Worm (Caenorhabditis elegans) whole organism, L4 larva: ENCODE results near the gene grk-1.

Experiments
- T20F7.1 ChIP-seq: fragments of 200-800 bp; sonication (Bioruptor generic); optimal IDR thresholded peaks from 2 replicates; lab custom pipeline; 2018; ENCODE audit warnings: mild to moderate bottlenecking, missing genetic modification characterization, missing compliant biosample characterization
- T26A8.4 ChIP-seq: fragments of 200-800 bp; sonication (Bioruptor generic); IDR thresholded peaks from 2 replicates; pipeline ENCODE4 v1.3.6; 2022; ENCODE audit warnings: missing genetic modification characterization, missing compliant biosample characterization
- Y48G9A.11 ChIP-seq: fragments of 200-800 bp; sonication (Bioruptor generic); IDR thresholded peaks from 2 replicates; pipeline ENCODE4 v1.3.6; 2022; ENCODE audit warnings: missing genetic modification reagents, missing genetic modification characterization, missing compliant biosample characterization
- Y5F2A.4 ChIP-seq: fragments of 200-800 bp; sonication (Bioruptor generic); optimal IDR thresholded peaks from 2 replicates; lab custom pipeline; 2018; ENCODE audit warnings: mild to moderate bottlenecking, missing genetic modification characterization, missing compliant biosample characterization
- aha-1 ChIP-seq: fragments of 150-350 bp; peaks from one replicate; lab custom pipeline; 2014; ENCODE audit warnings: missing biosample characterization, missing genetic modification characterization
- ama-1 ChIP-seq: fragments of 150-350 bp; optimal IDR thresholded peaks from 2 replicates; lab custom pipeline; 2014; ENCODE audit warnings: inconsistent platforms, mixed read lengths
- ceh-28 ChIP-seq: fragments of 150-350 bp; optimal IDR thresholded peaks from 2 replicates; lab custom pipeline; 2014; ENCODE audit warnings: missing biosample characterization, missing genetic modification reagents, missing genetic modification characterization
- ces-1 ChIP-seq: fragments of 150-350 bp; sonication (generic microtip); optimal IDR thresholded peaks from 4 replicates; lab custom pipeline; 2014; ENCODE audit warnings: missing biosample characterization, missing genetic modification reagents, missing genetic modification characterization
- cey-2 ChIP-seq: sonication (generic microtip); optimal IDR thresholded peaks from 3 replicates; lab custom pipeline; 2017; ENCODE audit warnings: missing genetic modification characterization, mild to moderate bottlenecking, missing compliant biosample characterization, antibody characterized with exemption, borderline replicate concordance; ENCODE audit not compliant: insufficient read depth
- ctbp-1 ChIP-seq: fragments of 200-800 bp; sonication (Bioruptor generic); IDR thresholded peaks from 2 replicates; pipeline ENCODE4 v1.3.6; 2022; ENCODE audit warnings: missing genetic modification reagents, missing genetic modification characterization, missing compliant biosample characterization
- dmd-8 ChIP-seq: fragments of 200-800 bp; sonication (Bioruptor generic); IDR thresholded peaks from 2 replicates; pipeline ENCODE4 v1.3.6; 2022; ENCODE audit warnings: missing genetic modification characterization, missing compliant biosample characterization
- duxl-1 ChIP-seq: sonication (generic microtip); optimal IDR thresholded peaks from 2 replicates; lab custom pipeline; 2016; ENCODE audit warnings: mild to moderate bottlenecking, missing genetic modification characterization, moderate library complexity, missing compliant biosample characterization; ENCODE audit not compliant: poor library complexity
- dve-1 ChIP-seq: sonication (generic microtip); optimal IDR thresholded peaks from 2 replicates; lab custom pipeline; 2017; ENCODE audit warnings: antibody characterized with exemption, mild to moderate bottlenecking, missing genetic modification characterization, missing compliant biosample characterization; ENCODE audit not compliant: insufficient read depth
- egl-43 ChIP-seq: fragments of 200-800 bp; sonication (Bioruptor generic); IDR thresholded peaks from 2 replicates; pipeline ENCODE4 v1.3.6; 2022; ENCODE audit warnings: missing genetic modification reagents, missing genetic modification characterization, missing compliant biosample characterization
- fkh-10 ChIP-seq: fragments of 150-350 bp; optimal IDR thresholded peaks from 2 replicates; lab custom pipeline; 2014; ENCODE audit warnings: missing biosample characterization, missing genetic modification reagents, missing genetic modification characterization
- hlh-11 ChIP-seq: fragments of 200-800 bp; sonication (Bioruptor generic); optimal IDR thresholded peaks from 2 replicates; lab custom pipeline; 2018; ENCODE audit warnings: mild to moderate bottlenecking, missing genetic modification characterization, missing compliant biosample characterization
- hmg-1.1 ChIP-seq: fragments of 200-800 bp; sonication (Bioruptor generic); IDR thresholded peaks from 2 replicates; pipeline ENCODE4 v1.3.6; 2022; ENCODE audit warnings: missing genetic modification reagents, missing genetic modification characterization, missing compliant biosample characterization
- lin-38 ChIP-seq: fragments of 200-800 bp; sonication (Bioruptor generic); IDR thresholded peaks from 2 replicates; pipeline ENCODE4 v1.3.6; 2022; ENCODE audit warnings: missing genetic modification reagents, missing genetic modification characterization, missing compliant biosample characterization
- lsy-2 ChIP-seq, 2 experiments: fragments of 150-350 bp in 1 of 2; sonication (generic microtip) in 1 of 2; optimal IDR thresholded peaks; 2 replicates each; lab custom pipeline; 2014 to 2017; ENCODE audit warnings: missing biosample characterization in 2 of 2, missing genetic modification characterization in 2 of 2
- madf-9 ChIP-seq: fragments of 200-800 bp; sonication (Bioruptor generic); conservative IDR thresholded peaks from 2 replicates; pipeline ENCODE4 v1.3.6; 2022; ENCODE audit warnings: missing genetic modification reagents, missing genetic modification characterization, missing compliant biosample characterization
- mxl-2 ChIP-seq: fragments of 200-800 bp; sonication (Bioruptor generic); conservative IDR thresholded peaks from 2 replicates; pipeline ENCODE4 v1.3.6; 2022; ENCODE audit warnings: missing genetic modification reagents, missing genetic modification characterization, missing compliant biosample characterization
- nhr-111 ChIP-seq: fragments of 200-800 bp; sonication (Bioruptor generic); optimal IDR thresholded peaks from 2 replicates; lab custom pipeline; 2018; ENCODE audit warnings: mild to moderate bottlenecking, missing genetic modification characterization, missing compliant biosample characterization
- nhr-237 ChIP-seq: sonication (generic microtip); optimal IDR thresholded peaks from 2 replicates; lab custom pipeline; 2017; ENCODE audit warnings: missing biosample characterization, missing genetic modification characterization
- nhr-25 ChIP-seq: sonication (generic microtip); optimal IDR thresholded peaks from 2 replicates; lab custom pipeline; 2017; ENCODE audit warnings: missing genetic modification characterization, mild to moderate bottlenecking, missing compliant biosample characterization, antibody characterized with exemption, moderate library complexity, borderline replicate concordance; ENCODE audit not compliant: insufficient read depth
- nhr-41 ChIP-seq: fragments of 200-800 bp; sonication (Bioruptor generic); IDR thresholded peaks from 2 replicates; pipeline ENCODE4 v1.3.6; 2022; ENCODE audit warnings: missing genetic modification reagents, missing genetic modification characterization, missing compliant biosample characterization
- nhr-48 ChIP-seq: sonication (generic microtip); optimal IDR thresholded peaks from 2 replicates; lab custom pipeline; 2016; ENCODE audit warnings: mild to moderate bottlenecking, missing genetic modification characterization, missing compliant biosample characterization
- pha-4 ChIP-seq, 2 experiments: fragments of 150-350 bp in 1 of 2; fragments of 200-800 bp in 1 of 2; sonication (Bioruptor generic) in 1 of 2; IDR thresholded peaks in 1 of 2; optimal IDR thresholded peaks in 1 of 2; 2 replicates each; pipeline versions ENCODE4 v1.3.6 to Lab custom; 2014 to 2022; ENCODE audit warnings: missing genetic modification characterization in 2 of 2, missing genetic modification reagents in 2 of 2, missing biosample characterization in 1 of 2, missing compliant biosample characterization in 1 of 2
- pqm-1 ChIP-seq: sonication (generic microtip); optimal IDR thresholded peaks from 2 replicates; lab custom pipeline; 2017; ENCODE audit warnings: missing biosample characterization, missing genetic modification characterization
- rbr-2 ChIP-seq: sonication (generic microtip); optimal IDR thresholded peaks from 2 replicates; lab custom pipeline; 2016; ENCODE audit warnings: missing genotype, missing genetic modification characterization, missing compliant biosample characterization
- saeg-2 ChIP-seq: fragments of 200-800 bp; sonication (Bioruptor generic); IDR thresholded peaks from 2 replicates; pipeline ENCODE4 v1.3.6; 2022; ENCODE audit warnings: missing genetic modification reagents, missing genetic modification characterization, missing compliant biosample characterization
- sdz-12 ChIP-seq: fragments of 200-800 bp; sonication (Bioruptor generic); optimal IDR thresholded peaks from 2 replicates; lab custom pipeline; 2018; ENCODE audit warnings: mild to moderate bottlenecking, missing genetic modification characterization, missing compliant biosample characterization
- skn-1 ChIP-seq: fragments of 150-350 bp; optimal IDR thresholded peaks from 2 replicates; lab custom pipeline; 2014; ENCODE audit warnings: missing biosample characterization, missing genetic modification characterization
- snpc-1.2 ChIP-seq: fragments of 200-800 bp; sonication (Bioruptor generic); IDR thresholded peaks from 2 replicates; pipeline ENCODE4 v1.3.6; 2022; ENCODE audit warnings: missing genetic modification reagents, missing genetic modification characterization, missing compliant biosample characterization
- zfp-2 ChIP-seq: sonication (generic microtip); optimal IDR thresholded peaks from 2 replicates; lab custom pipeline; 2016; ENCODE audit warnings: mild to moderate bottlenecking, missing genetic modification characterization, missing compliant biosample characterization
- zip-11 ChIP-seq: fragments of 200-800 bp; sonication (Bioruptor generic); IDR thresholded peaks from 2 replicates; pipeline ENCODE4 v1.3.6; 2022; ENCODE audit warnings: missing genetic modification characterization, missing compliant biosample characterization

Gene grk-1

DNA sequence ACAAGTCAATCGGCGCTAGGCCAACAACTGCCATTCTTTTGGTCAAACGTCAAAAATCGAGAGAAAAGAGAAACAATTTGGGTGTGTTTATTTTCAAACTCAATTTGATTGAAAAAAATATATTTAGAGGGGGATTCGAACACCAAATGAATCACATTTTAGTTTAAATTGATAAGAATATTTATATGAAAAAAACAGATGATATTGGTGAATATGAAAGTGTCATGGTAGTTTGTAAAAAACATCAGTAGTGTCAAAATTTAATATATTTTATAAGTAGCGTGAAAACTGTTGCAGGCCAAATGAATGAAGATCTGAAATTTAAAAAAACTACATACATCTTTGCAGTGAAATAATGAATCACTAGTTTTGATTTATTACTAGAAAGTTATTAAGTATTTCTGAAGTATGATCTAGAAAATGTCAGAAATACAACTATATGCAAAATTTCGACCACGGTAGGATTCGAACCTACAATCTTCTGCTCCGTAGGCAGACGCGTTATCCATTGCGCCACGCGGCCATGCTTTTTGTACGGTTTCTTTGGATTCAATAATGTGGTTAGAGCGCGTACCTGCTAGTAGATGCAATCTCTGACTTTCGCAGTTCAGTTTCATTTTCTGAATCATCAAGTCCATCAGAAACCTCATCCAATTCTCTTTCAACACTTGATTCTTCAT is 19.1 kb upstream of the grk-1 start, which contains the start of gene F19C6.4 (continued):
- TF ChIP-seq Y48G9A.11 (no peak), duxl-1 (tag; lab: Kevin White, UChicago) (no peak), nhr-237 (tag; lab: Kevin White, UChicago) (no peak), zfp-2 (tag; lab: Kevin White, UChicago) (no peak), saeg-2 (GFP tag; lab: Robert Waterston, UW) (no peak), madf-9 (GFP tag; lab: Robert Waterston, UW) (0 out of 2 replicates have a peak, but pooled peaks have one; percentile 41), dmd-8 (GFP tag; lab: Robert Waterston, UW) (peak; percentile 42; the same call in 1 of the 2 replicates), nhr-25 (tag; lab: Kevin White, UChicago) (no peak), lin-38 (GFP tag; lab: Robert Waterston, UW) (no peak), rbr-2 (tag; lab: Kevin White, UChicago) (no peak), egl-43 (GFP tag; lab: Robert Waterston, UW) (no peak), aha-1 (tag; lab: Kevin White, UChicago) (peak; percentile 63), hlh-11 (tag; lab: Kevin White, UChicago) (no peak), mxl-2 (no peak), ceh-28 (tag; lab: Kevin White, UChicago) (no peak), T20F7.1 (peak; percentile 4), pha-4 (GFP tag; IDR thresholded peaks at IDR 0.05; lab: Robert Waterston, UW) (peak; percentile 53; the same call in 1 of the 2 replicates), pha-4 (tag; optimal IDR thresholded peaks at IDR 0.05; lab: Kevin White, UChicago) (no peak), T26A8.4 (GFP tag; lab: Robert Waterston, UW) (no peak; the same call in 1 of the 2 replicates), skn-1 (tag; lab: Kevin White, UChicago) (no peak)

DNA sequence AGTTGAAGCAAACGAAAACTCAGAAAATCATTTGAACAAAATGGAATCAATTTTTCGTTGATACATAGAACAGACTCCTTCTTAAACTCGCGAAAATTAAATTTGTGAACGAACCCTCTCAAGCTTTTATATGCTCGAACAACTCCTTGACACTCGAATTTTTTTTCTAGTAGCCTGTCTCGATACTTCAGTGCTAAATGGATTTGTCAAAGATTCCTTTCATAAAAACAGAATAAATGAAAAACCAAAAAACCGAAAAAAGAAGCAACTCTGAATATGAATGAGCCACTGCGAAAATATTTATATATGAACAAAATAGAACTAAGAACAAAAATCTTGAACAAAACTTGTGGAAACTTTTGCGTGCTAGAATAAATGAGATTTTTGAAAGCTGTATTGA is 11.0 kb upstream of the grk-1 start:
- TF ChIP-seq hmg-1.1 = no peak
- TF ChIP-seq ces-1 (GFP tag; lab: Kevin White, UChicago) = peak; percentile 9
- TF ChIP-seq ctbp-1 = peak; percentile 34; the same call in 1 of the 2 replicates
- peak; percentile 56 for TF ChIP-seq fkh-10 (GFP tag; lab: Kevin White, UChicago)

DNA sequence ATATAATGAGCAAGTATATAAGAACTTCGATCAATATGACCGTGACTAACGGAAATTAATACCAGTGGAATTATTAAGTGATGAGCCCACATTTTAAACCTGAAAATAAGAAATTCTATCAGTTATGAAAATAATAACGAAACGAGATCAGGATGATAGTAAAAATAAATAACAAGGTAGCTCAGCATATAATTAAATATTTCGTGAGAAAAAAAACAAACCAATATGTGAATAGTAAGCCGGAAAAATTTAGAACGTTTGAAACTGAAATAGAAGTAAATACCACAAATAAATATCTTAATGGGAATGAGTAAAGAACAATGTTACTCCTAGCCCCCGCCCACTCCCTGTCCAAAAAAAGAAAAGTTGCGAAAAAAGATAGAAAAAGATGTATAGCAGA is 9.7 kb upstream of the grk-1 start, which contains the start of gene F19C6.3:
F19C6.3 (minus strand) TSS at position 101 of the 400 bp plus-strand sequence.
- TF ChIP-seq madf-9 (GFP tag; lab: Robert Waterston, UW) (no peak), nhr-48 (tag; lab: Kevin White, UChicago) (no peak), snpc-1.2 (no peak), ama-1 (lab: Kevin White, UChicago) (no peak), nhr-111 (no peak), nhr-41 (GFP tag; lab: Robert Waterston, UW) (no peak), cey-2 (tag; lab: Kevin White, UChicago) (no peak), saeg-2 (GFP tag; lab: Robert Waterston, UW) (no peak), lsy-2 (tag; optimal IDR thresholded peaks at IDR 0.05; lab: Kevin White, UChicago) (no peak), sdz-12 (no peak), nhr-237 (tag; lab: Kevin White, UChicago) (no peak), zip-11 (GFP tag; lab: Robert Waterston, UW) (no peak), Y5F2A.4 (no peak)

DNA sequence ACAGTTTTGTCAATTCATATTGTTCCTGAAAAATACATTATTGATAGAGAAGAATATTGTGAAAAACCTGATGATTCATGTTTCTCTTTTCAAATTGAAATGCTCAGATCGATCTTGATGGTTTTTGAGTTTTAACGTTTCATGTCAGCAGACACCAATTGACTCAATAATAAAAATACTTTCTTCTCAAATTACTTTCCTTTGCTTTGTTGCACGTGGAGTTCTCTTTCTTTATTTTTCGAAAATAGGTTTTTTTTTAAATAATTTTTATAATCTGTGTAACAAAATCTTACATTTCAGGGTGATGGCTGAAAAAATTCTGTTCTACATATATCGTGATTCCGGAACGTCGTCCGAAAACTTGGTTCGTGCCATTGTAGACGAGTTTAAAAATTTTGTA is 1.6 kb upstream of the grk-1 start, which contains the start of gene F19C6.2:
F19C6.2 (plus strand) TSS at position 301 of the 400 bp plus-strand sequence.
- TF ChIP-seq aha-1 (tag; lab: Kevin White, UChicago) = peak; percentile 77
- no peak for TF ChIP-seq pqm-1
- TF ChIP-seq dve-1 (tag; lab: Kevin White, UChicago) = peak; percentile 26
- TF ChIP-seq, all 104 proteins: peak for 2
